Worm (Caenorhabditis elegans) whole organism, L1 larva: ENCODE measurements around the gene srz-90.

Experiments
- C16A3.4 ChIP-seq: fragments of 150-350 bp; optimal IDR thresholded peaks from 2 replicates; lab custom pipeline; 2014; ENCODE audit warnings: missing biosample characterization, missing genetic modification characterization
- C34B4.2 ChIP-seq: sonication (generic microtip); optimal IDR thresholded peaks from 2 replicates; lab custom pipeline; 2017; ENCODE audit warnings: mild to moderate bottlenecking, missing genetic modification characterization, missing compliant biosample characterization
- aly-2 ChIP-seq: fragments of 150-350 bp; optimal IDR thresholded peaks from 2 replicates; lab custom pipeline; 2014; ENCODE audit warnings: missing biosample characterization, missing genetic modification characterization
- ceh-63 ChIP-seq: fragments of 200-800 bp; sonication (Bioruptor generic); optimal IDR thresholded peaks from 2 replicates; lab custom pipeline; 2018; ENCODE audit warnings: mild to moderate bottlenecking, missing genetic modification characterization, missing compliant biosample characterization
- ceh-90 ChIP-seq: sonication (generic microtip); optimal IDR thresholded peaks from 2 replicates; lab custom pipeline; 2016; ENCODE audit warnings: missing genetic modification characterization, missing compliant biosample characterization
- dsc-1 ChIP-seq: sonication (generic microtip); optimal IDR thresholded peaks from 2 replicates; lab custom pipeline; 2016; ENCODE audit warnings: mild to moderate bottlenecking, missing genetic modification characterization, missing compliant biosample characterization
- efl-1 ChIP-seq, 4 experiments: fragments of 150-350 bp; optimal IDR thresholded peaks in 3 of 4; peaks in 1 of 4; 1 replicate in 1 of 4; 2 replicates in 3 of 4; lab custom pipeline; 2014; ENCODE audit warnings: missing biosample characterization in 2 of 4, missing genetic modification characterization in 2 of 4, missing genetic modification reagents in 2 of 4
- egl-27 ChIP-seq, 2 experiments: fragments of 150-350 bp in 1 of 2; sonication (generic microtip); optimal IDR thresholded peaks; 3 replicates each; lab custom pipeline; 2017 to 2018; ENCODE audit warnings: missing biosample characterization in 2 of 2, missing genetic modification characterization in 2 of 2, missing genetic modification reagents in 2 of 2
- elt-2 ChIP-seq: sonication (generic microtip); optimal IDR thresholded peaks from 2 replicates; lab custom pipeline; 2016; ENCODE audit warnings: missing genetic modification characterization, mild to moderate bottlenecking, inconsistent platforms, missing compliant biosample characterization, missing genetic modification reagents
- elt-3 ChIP-seq, 6 experiments: fragments of 150-350 bp in 1 of 6; sonication (generic microtip); optimal IDR thresholded peaks; 2 replicates each; lab custom pipeline; 2017 to 2018; ENCODE audit warnings: missing biosample characterization in 6 of 6, missing genetic modification characterization in 6 of 6, inconsistent platforms in 1 of 6
- fos-1 ChIP-seq: fragments of 150-350 bp; optimal IDR thresholded peaks from 2 replicates; lab custom pipeline; 2014; ENCODE audit warnings: missing biosample characterization, missing genetic modification characterization
- hlh-4 ChIP-seq: sonication (generic microtip); optimal IDR thresholded peaks from 2 replicates; lab custom pipeline; 2016; ENCODE audit warnings: mild to moderate bottlenecking, missing genetic modification characterization, missing compliant biosample characterization
- isw-1 ChIP-seq: fragments of 200-800 bp; sonication (Bioruptor generic); IDR thresholded peaks from 2 replicates; pipeline ENCODE4 v1.3.6; 2022; ENCODE audit warnings: missing genetic modification characterization, missing compliant biosample characterization
- jun-1 ChIP-seq: fragments of 150-350 bp; optimal IDR thresholded peaks from 2 replicates; lab custom pipeline; 2014; ENCODE audit warnings: missing biosample characterization, missing genetic modification reagents, missing genetic modification characterization
- lin-13 ChIP-seq: fragments of 150-350 bp; optimal IDR thresholded peaks from 2 replicates; lab custom pipeline; 2014; ENCODE audit warnings: missing biosample characterization, missing genetic modification reagents, missing genetic modification characterization
- lin-14 ChIP-seq: fragments of 200-800 bp; sonication (Bioruptor generic); optimal IDR thresholded peaks from 2 replicates; lab custom pipeline; 2018; ENCODE audit warnings: mild to moderate bottlenecking, missing genetic modification characterization, moderate library complexity, missing compliant biosample characterization
- lin-39 ChIP-seq: fragments of 150-350 bp; optimal IDR thresholded peaks from 2 replicates; lab custom pipeline; 2014; ENCODE audit warnings: missing biosample characterization, missing genetic modification reagents, missing genetic modification characterization
- nhr-11 ChIP-seq: fragments of 150-350 bp; optimal IDR thresholded peaks from 2 replicates; lab custom pipeline; 2014; ENCODE audit warnings: missing biosample characterization, missing genetic modification characterization
- nhr-12 ChIP-seq: sonication (generic microtip); optimal IDR thresholded peaks from 2 replicates; lab custom pipeline; 2017; ENCODE audit warnings: missing biosample characterization, missing genetic modification characterization
- nhr-28 ChIP-seq: fragments of 150-350 bp; optimal IDR thresholded peaks from 2 replicates; lab custom pipeline; 2014; ENCODE audit warnings: missing biosample characterization, missing genetic modification characterization
- nhr-47 ChIP-seq: sonication (generic microtip); optimal IDR thresholded peaks from 2 replicates; lab custom pipeline; 2016; ENCODE audit warnings: mild to moderate bottlenecking, missing genetic modification characterization, moderate library complexity, missing compliant biosample characterization
- nhr-71 ChIP-seq: sonication (generic microtip); optimal IDR thresholded peaks from 2 replicates; lab custom pipeline; 2016; ENCODE audit warnings: mild to moderate bottlenecking, missing genetic modification characterization, moderate library complexity, missing compliant biosample characterization
- nhr-85 ChIP-seq: sonication (generic microtip); peaks from one replicate; lab custom pipeline; 2016; ENCODE audit warnings: missing genetic modification characterization, inconsistent platforms, missing compliant biosample characterization
- pax-3 ChIP-seq: fragments of 200-800 bp; sonication (Bioruptor generic); optimal IDR thresholded peaks from 2 replicates; lab custom pipeline; 2018; ENCODE audit warnings: mild to moderate bottlenecking, missing genetic modification characterization, moderate library complexity, missing compliant biosample characterization
- pqm-1 ChIP-seq: sonication (generic microtip); optimal IDR thresholded peaks from 3 replicates; lab custom pipeline; 2017; ENCODE audit warnings: missing biosample characterization, missing genetic modification characterization
- skn-1 ChIP-seq: fragments of 150-350 bp; optimal IDR thresholded peaks from 2 replicates; lab custom pipeline; 2014; ENCODE audit warnings: missing biosample characterization, missing genetic modification characterization
- sup-37 ChIP-seq: fragments of 200-800 bp; sonication (Bioruptor generic); optimal IDR thresholded peaks from 2 replicates; lab custom pipeline; 2018; ENCODE audit warnings: mild to moderate bottlenecking, missing genetic modification characterization, missing compliant biosample characterization
- xbp-1 ChIP-seq: sonication (generic microtip); optimal IDR thresholded peaks from 2 replicates; lab custom pipeline; 2016; ENCODE audit warnings: missing genetic modification characterization, missing compliant biosample characterization
- ztf-11 ChIP-seq, 2 experiments: sonication (generic microtip); optimal IDR thresholded peaks; 2 replicates each; lab custom pipeline; 2016 to 2017; ENCODE audit warnings: missing genetic modification characterization in 2 of 2, missing biosample characterization in 1 of 2, missing compliant biosample characterization in 1 of 2
- ztf-4 ChIP-seq: fragments of 150-350 bp; optimal IDR thresholded peaks from 2 replicates; lab custom pipeline; 2014; ENCODE audit warnings: missing biosample characterization, missing genetic modification characterization

The srz-90 gene

ce11 chrV:17552759-17553158 lies 24.9 kb downstream of the srz-90 start, which contains the start of gene C38D9.8:
Gene C38D9.8, minus strand, starts transcription at chrV:17552859.
- TF ChIP-seq nhr-12 (tag; lab: Kevin White, UChicago) (no peak), ztf-4 (tag; lab: Kevin White, UChicago) (no peak), lin-14 (GFP tag; lab: Kevin White, UChicago) (no peak), fos-1 (no peak), sup-37 (GFP tag; lab: Kevin White, UChicago) (no peak), C34B4.2 (tag; lab: Kevin White, UChicago) (no peak), nhr-28 (no peak), nhr-85 (no peak), skn-1 (tag; lab: Kevin White, UChicago) (no peak)

ce11 chrV:17558377-17558776 lies 30.5 kb downstream of the srz-90 start, which contains the start of gene fbxa-174:
Gene fbxa-174, minus strand, starts transcription at chrV:17558477.
- TF ChIP-seq C16A3.4 (tag; lab: Kevin White, UChicago) (no peak), nhr-11 (tag; lab: Kevin White, UChicago) (no peak), ztf-11 (tag; optimal IDR thresholded peaks at IDR 0.05; lab: Kevin White, UChicago) (no peak), ceh-90 (tag; lab: Kevin White, UChicago) (no peak), lin-13 (GFP tag; lab: Kevin White, UChicago) (no peak), pax-3 (tag; lab: Kevin White, UChicago) (no peak), pqm-1 (no peak), egl-27 (tag; optimal IDR thresholded peaks at IDR 0.05; lab: Kevin White, UChicago) (no peak), nhr-47 (tag; lab: Kevin White, UChicago) (no peak), aly-2 (tag; lab: Kevin White, UChicago) (no peak), elt-3 (tag; optimal IDR thresholded peaks at IDR 0.05; lab: Kevin White, UChicago) (no peak), dsc-1 (no peak), elt-2 (tag; lab: Kevin White, UChicago) (no peak), lin-39 (no peak), jun-1 (tag; lab: Kevin White, UChicago) (no peak), ceh-63 (GFP tag; lab: Kevin White, UChicago) (no peak)

- TF ChIP-seq aly-2 (tag; lab: Kevin White, UChicago) (no peak), nhr-71 (no peak), isw-1 (GFP tag; lab: Robert Waterston, UW) (no peak)
Measured at ce11 chrV:17558946-17559345, 31.1 kb downstream of the srz-90 start, which contains the start of gene fbxa-172. Gene fbxa-172, plus strand, starts transcription at chrV:17559246.

DNA sequence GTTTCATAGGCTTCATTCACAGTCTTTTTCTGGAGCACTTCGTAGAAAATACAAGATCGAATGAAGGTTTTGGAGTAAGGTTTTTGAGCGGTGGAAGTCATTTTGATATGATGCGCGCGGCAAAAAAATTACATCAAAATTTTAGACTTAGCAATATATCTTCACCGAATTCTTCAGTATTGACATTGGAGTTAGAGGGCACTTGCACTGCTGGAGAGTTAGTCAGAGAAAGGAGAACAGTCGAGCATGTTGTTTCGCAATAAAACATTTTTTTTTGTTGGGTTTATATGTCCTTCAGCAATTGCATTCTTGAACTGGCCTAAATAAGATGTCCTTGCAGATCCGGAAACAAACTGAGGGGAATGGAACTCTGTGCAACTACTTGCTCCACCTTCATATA lies 38.1 kb downstream of the srz-90 start, which contains the start of gene fbxa-171:
Gene fbxa-171, minus strand, starts transcription at position 101 of the 400 bp plus-strand sequence.
- TF ChIP-seq efl-1 (optimal IDR thresholded peaks at IDR 0.05; lab: Kevin White, UChicago) (no peak), efl-1 (GFP tag; optimal IDR thresholded peaks at IDR 0.05 in 1 of 2; lab: Kevin White, UChicago) (peak in 1 of 2 experiments; percentile 7), ztf-4 (tag; lab: Kevin White, UChicago) (no peak)

- no peak for TF ChIP-seq xbp-1
- TF ChIP-seq ztf-11 (tag; optimal IDR thresholded peaks at IDR 0.05; lab: Kevin White, UChicago), result no peak
- TF ChIP-seq hlh-4 (tag; lab: Kevin White, UChicago), result no peak
- no peak for TF ChIP-seq nhr-28
Measured at ce11 chrV:17566850-17567249, 39.0 kb downstream of the srz-90 start, which contains the start of gene C38D9.2. Gene C38D9.2, plus strand, starts transcription at chrV:17567150.
